Fruit fly (Drosophila melanogaster) whole organism, embryonic: ENCODE measurements around the gene Cubn.

ENCODE experiments used
- ATbp ChIP-seq: fragments of 200-800 bp; sonication (Bioruptor generic); optimal IDR thresholded peaks from 2 replicates; lab custom pipeline; 2017; ENCODE audit warnings: missing biosample characterization, mild to moderate bottlenecking, missing genetic modification characterization, missing genetic modification reagents
- Ada2b ChIP-seq: fragments of 200-800 bp; sonication (Bioruptor generic); IDR thresholded peaks from 2 replicates; pipeline ENCODE4 v1.3.6; 2022; ENCODE audit warnings: missing biosample characterization, missing genetic modification characterization
- Bteb2 ChIP-seq: fragments of 200-800 bp; sonication (Bioruptor generic); optimal IDR thresholded peaks from 2 replicates; lab custom pipeline; 2016; ENCODE audit warnings: missing biosample characterization, missing genetic modification characterization
- CG13123 ChIP-seq: fragments of 200-800 bp; sonication (Bioruptor generic); optimal IDR thresholded peaks from 2 replicates; lab custom pipeline; 2016; ENCODE audit warnings: missing biosample characterization, missing genetic modification characterization
- CG13296 ChIP-seq: fragments of 200-800 bp; sonication (Bioruptor generic); optimal IDR thresholded peaks from 3 replicates; lab custom pipeline; 2018; ENCODE audit warnings: missing biosample characterization, mild to moderate bottlenecking, missing genetic modification characterization
- CG14050 ChIP-seq: fragments of 200-800 bp; sonication (Bioruptor generic); IDR thresholded peaks from 3 replicates; pipeline ENCODE4 v1.3.6; 2022; ENCODE audit warnings: missing biosample characterization, missing genetic modification characterization
- CG17186 ChIP-seq: fragments of 200-800 bp; sonication (Bioruptor generic); optimal IDR thresholded peaks from 3 replicates; lab custom pipeline; 2017; ENCODE audit warnings: missing biosample characterization, missing genetic modification reagents, missing genetic modification characterization
- CG17359 ChIP-seq: fragments of 200-800 bp; sonication (Bioruptor generic); optimal IDR thresholded peaks from 3 replicates; lab custom pipeline; 2018; ENCODE audit warnings: missing biosample characterization, mild to moderate bottlenecking, missing genetic modification characterization, moderate library complexity
- CG17829 ChIP-seq: fragments of 200-800 bp; optimal IDR thresholded peaks from 2 replicates; lab custom pipeline; 2019; ENCODE audit warnings: missing biosample characterization, mild to moderate bottlenecking, missing genetic modification characterization, moderate library complexity
- CG1832 ChIP-seq: fragments of 200-800 bp; sonication (Bioruptor generic); optimal IDR thresholded peaks from 2 replicates; lab custom pipeline; 2017; ENCODE audit warnings: missing biosample characterization, mild to moderate bottlenecking, missing genetic modification characterization, inconsistent platforms
- CG2202 ChIP-seq: fragments of 200-800 bp; sonication (Bioruptor generic); optimal IDR thresholded peaks from 2 replicates; lab custom pipeline; 2018; ENCODE audit warnings: missing biosample characterization, mild to moderate bottlenecking, missing genetic modification characterization
- CG30403 ChIP-seq: fragments of 200-800 bp; sonication (Bioruptor generic); optimal IDR thresholded peaks from 3 replicates; lab custom pipeline; 2016; ENCODE audit warnings: missing biosample characterization, missing genetic modification characterization
- CG4282 ChIP-seq: fragments of 200-800 bp; sonication (Bioruptor generic); optimal IDR thresholded peaks from 2 replicates; lab custom pipeline; 2016; ENCODE audit warnings: missing biosample characterization, missing genetic modification characterization
- CG6175 ChIP-seq: fragments of 200-800 bp; sonication (Bioruptor generic); IDR thresholded peaks from 3 replicates; pipeline ENCODE4 v1.3.6; 2022; ENCODE audit warnings: missing biosample characterization, missing genetic modification characterization
- CG6683 ChIP-seq: fragments of 200-800 bp; sonication (Bioruptor generic); optimal IDR thresholded peaks from 2 replicates; lab custom pipeline; 2017; ENCODE audit warnings: missing biosample characterization, mild to moderate bottlenecking, missing genetic modification characterization, missing genetic modification reagents
- CG7786 ChIP-seq: fragments of 200-800 bp; sonication (Bioruptor generic); optimal IDR thresholded peaks from 2 replicates; lab custom pipeline; 2016; ENCODE audit warnings: missing biosample characterization, missing genetic modification characterization
- CG9797 ChIP-seq: fragments of 200-800 bp; sonication (Bioruptor generic); optimal IDR thresholded peaks from 3 replicates; lab custom pipeline; 2018; ENCODE audit warnings: missing biosample characterization, mild to moderate bottlenecking, missing genetic modification characterization
- CG9932 ChIP-seq: fragments of 200-800 bp; sonication (Bioruptor generic); IDR thresholded peaks from 2 replicates; pipeline ENCODE4 v1.3.6; 2022; ENCODE audit warnings: missing biosample characterization, missing genetic modification characterization
- Camta ChIP-seq: fragments of 200-800 bp; sonication (Bioruptor generic); optimal IDR thresholded peaks from 2 replicates; lab custom pipeline; 2016; ENCODE audit warnings: missing biosample characterization, missing genetic modification characterization
- Chrac-16 ChIP-seq: fragments of 200-800 bp; sonication (Bioruptor generic); optimal IDR thresholded peaks from 3 replicates; lab custom pipeline; 2016; ENCODE audit warnings: missing biosample characterization, missing genetic modification characterization
- Dip2 ChIP-seq: fragments of 200-800 bp; sonication (Bioruptor generic); IDR thresholded peaks from 2 replicates; pipeline ENCODE4 v1.3.6; 2022; ENCODE audit warnings: missing biosample characterization, missing genetic modification characterization
- H15 ChIP-seq: fragments of 200-800 bp; sonication (Bioruptor generic); IDR thresholded peaks from 3 replicates; pipeline ENCODE4 v1.3.6; 2022; ENCODE audit warnings: missing biosample characterization, missing genetic modification characterization
- Nf-YA ChIP-seq: fragments of 200-800 bp; sonication (Bioruptor generic); IDR thresholded peaks from 2 replicates; pipeline ENCODE4 v1.3.6; 2022; ENCODE audit warnings: missing biosample characterization, missing genetic modification characterization
- NfI ChIP-seq: fragments of 200-800 bp; sonication (Bioruptor generic); optimal IDR thresholded peaks from 3 replicates; lab custom pipeline; 2018; ENCODE audit warnings: missing biosample characterization, mild to moderate bottlenecking, missing genetic modification characterization, moderate library complexity
- Pdp1 ChIP-seq, 2 experiments: fragments of 200-800 bp; sonication (Bioruptor generic); optimal IDR thresholded peaks; 3 replicates each; lab custom pipeline; 2016; ENCODE audit warnings: missing biosample characterization in 2 of 2, missing genetic modification characterization in 2 of 2, mild to moderate bottlenecking in 1 of 2, moderate library complexity in 1 of 2
- Trl ChIP-seq, 3 experiments: fragments of >200 bp in 2 of 3; fragments of 200-800 bp in 1 of 3; sonication (Bioruptor generic) in 1 of 3; optimal IDR thresholded peaks; 2 replicates in 1 of 3; 3 replicates in 2 of 3; lab custom pipeline; 2016 to 2017; ENCODE audit warnings: missing biosample characterization in 1 of 3, missing genetic modification characterization in 1 of 3
- YL-1 ChIP-seq: fragments of 200-800 bp; sonication (Bioruptor generic); optimal IDR thresholded peaks from 3 replicates; lab custom pipeline; 2017; ENCODE audit warnings: missing biosample characterization, mild to moderate bottlenecking, missing genetic modification characterization
- ara ChIP-seq: fragments of 200-800 bp; sonication (Bioruptor generic); IDR thresholded peaks from 2 replicates; pipeline ENCODE4 v1.3.6; 2022; ENCODE audit warnings: missing biosample characterization, missing genetic modification characterization
- crol ChIP-seq: fragments of 200-800 bp; sonication (Bioruptor generic); IDR thresholded peaks from 2 replicates; pipeline ENCODE4 v1.3.6; 2022; ENCODE audit warnings: missing biosample characterization, missing genetic modification characterization
- dati ChIP-seq: fragments of 200-800 bp; sonication (Bioruptor generic); IDR thresholded peaks from 2 replicates; pipeline ENCODE4 v1.3.6; 2022; ENCODE audit warnings: missing biosample characterization, missing genetic modification characterization
- dm ChIP-seq: fragments of 200-800 bp; sonication (Bioruptor generic); optimal IDR thresholded peaks from 3 replicates; lab custom pipeline; 2016; ENCODE audit warnings: missing biosample characterization, missing genetic modification characterization
- esg ChIP-seq: fragments of 200-800 bp; sonication (Bioruptor generic); conservative IDR thresholded peaks from 2 replicates; pipeline ENCODE4 v1.3.6; 2022; ENCODE audit warnings: missing biosample characterization, missing genetic modification characterization
- fd64A ChIP-seq: fragments of 200-800 bp; sonication (Bioruptor generic); optimal IDR thresholded peaks from 3 replicates; lab custom pipeline; 2018; ENCODE audit warnings: missing biosample characterization, mild to moderate bottlenecking, missing genetic modification characterization
- fu2 ChIP-seq: fragments of 200-800 bp; sonication (Bioruptor generic); optimal IDR thresholded peaks from 2 replicates; lab custom pipeline; 2016; ENCODE audit warnings: missing biosample characterization, missing genetic modification characterization
- gce ChIP-seq: fragments of 200-800 bp; sonication (Bioruptor generic); IDR thresholded peaks from 3 replicates; pipeline ENCODE4 v1.3.6; 2022; ENCODE audit warnings: missing biosample characterization, missing genetic modification characterization
- gcm2 ChIP-seq: fragments of 200-800 bp; sonication (Bioruptor generic); optimal IDR thresholded peaks from 2 replicates; lab custom pipeline; 2016; ENCODE audit warnings: missing biosample characterization, missing genetic modification characterization
- gsb-n ChIP-seq: fragments of 200-800 bp; sonication (Bioruptor generic); optimal IDR thresholded peaks from 3 replicates; lab custom pipeline; 2018; ENCODE audit warnings: missing biosample characterization, mild to moderate bottlenecking, missing genetic modification characterization
- h ChIP-seq: fragments of >200 bp; optimal IDR thresholded peaks from 2 replicates; lab custom pipeline; 2017
- ham ChIP-seq: fragments of 200-800 bp; sonication (Bioruptor generic); IDR thresholded peaks from 2 replicates; pipeline ENCODE4 v1.3.6; 2022; ENCODE audit warnings: missing biosample characterization, missing genetic modification characterization
- knrl ChIP-seq: fragments of 200-800 bp; sonication (Bioruptor generic); IDR thresholded peaks from 3 replicates; pipeline ENCODE4 v1.3.6; 2022; ENCODE audit warnings: missing biosample characterization, missing genetic modification characterization; ENCODE audit not compliant: partially characterized antibody
- lola ChIP-seq, 3 experiments: fragments of >200 bp in 2 of 3; fragments of 200-800 bp in 1 of 3; sonication (Bioruptor generic) in 1 of 3; optimal IDR thresholded peaks; 2 replicates each; lab custom pipeline; 2017 to 2019; ENCODE audit warnings: missing biosample characterization in 3 of 3, missing genetic modification characterization in 3 of 3, mild to moderate bottlenecking in 1 of 3, moderate library complexity in 1 of 3
- nom ChIP-seq: fragments of 200-800 bp; sonication (Bioruptor generic); optimal IDR thresholded peaks from 2 replicates; lab custom pipeline; 2017; ENCODE audit warnings: missing biosample characterization, missing genetic modification characterization, mild to moderate bottlenecking, moderate library complexity, missing genetic modification reagents
- phol ChIP-seq: fragments of 200-800 bp; sonication (Bioruptor generic); optimal IDR thresholded peaks from 3 replicates; lab custom pipeline; 2018; ENCODE audit warnings: missing biosample characterization, mild to moderate bottlenecking, missing genetic modification characterization, moderate library complexity
- pnt ChIP-seq: fragments of 200-800 bp; sonication (Bioruptor generic); optimal IDR thresholded peaks from 3 replicates; lab custom pipeline; 2016; ENCODE audit warnings: missing biosample characterization, missing genetic modification characterization
- sd ChIP-seq: fragments of 200-800 bp; sonication (Bioruptor generic); optimal IDR thresholded peaks from 3 replicates; lab custom pipeline; 2018; ENCODE audit warnings: missing biosample characterization, mild to moderate bottlenecking, missing genetic modification characterization, moderate library complexity
- slbo ChIP-seq: fragments of 200-800 bp; sonication (Bioruptor generic); IDR thresholded peaks from 2 replicates; pipeline ENCODE4 v1.3.6; 2022; ENCODE audit warnings: missing biosample characterization, missing genetic modification characterization
- tap ChIP-seq: fragments of 200-800 bp; optimal IDR thresholded peaks from 3 replicates; lab custom pipeline; 2019; ENCODE audit warnings: missing biosample characterization, mild to moderate bottlenecking, missing genetic modification characterization, moderate library complexity
- tin ChIP-seq: fragments of 200-800 bp; sonication (Bioruptor generic); optimal IDR thresholded peaks from 3 replicates; lab custom pipeline; 2016; ENCODE audit warnings: missing biosample characterization, missing genetic modification characterization
- trem ChIP-seq: fragments of 200-800 bp; optimal IDR thresholded peaks from 3 replicates; lab custom pipeline; 2019; ENCODE audit warnings: missing biosample characterization, mild to moderate bottlenecking, missing genetic modification characterization, moderate library complexity
- vvl ChIP-seq: fragments of 200-800 bp; sonication (Bioruptor generic); IDR thresholded peaks from 2 replicates; pipeline ENCODE4 v1.3.6; 2022; ENCODE audit warnings: missing biosample characterization, missing genetic modification characterization

The Cubn gene

dm6 chrX:9554346-9554808 is 16.7 kb downstream of the Cubn start, which contains the start of gene RpS28b (continued):
- TF ChIP-seq Ada2b (GFP tag; lab: Robert Waterston, UW) (peak; percentile 73), CG9797 (GFP tag; lab: Kevin White, UChicago) (peak; percentile 48), fd64A (GFP tag; lab: Kevin White, UChicago) (peak; percentile 91), CG14050 (GFP tag; lab: Robert Waterston, UW) (peak; percentile 84), CG6683 (GFP tag; lab: Kevin White, UChicago) (peak; percentile 75), tap (tag; lab: Kevin White, UChicago) (peak; percentile 62), vvl (peak; percentile 94), CG7786 (GFP tag; lab: Kevin White, UChicago) (peak; percentile 79), YL-1 (peak; percentile 94), gcm2 (GFP tag; lab: Kevin White, UChicago) (peak; percentile 66), Trl (optimal IDR thresholded peaks at IDR 0.05; lab: Kevin White, UChicago) (no peak), Trl (GFP tag; optimal IDR thresholded peaks at IDR 0.05; lab: Kevin White, UChicago) (peak; percentile 90), crol (peak; percentile 43; the same call in 1 of the 2 replicates), ara (peak; percentile 88), esg (GFP tag; lab: Robert Waterston, UW) (peak; percentile 44; the same call in 1 of the 2 replicates), nom (GFP tag; lab: Kevin White, UChicago) (peak; percentile 95), fu2 (GFP tag; lab: Kevin White, UChicago) (peak; percentile 81), Camta (GFP tag; lab: Kevin White, UChicago) (peak; percentile 85), CG6175 (GFP tag; lab: Robert Waterston, UW) (peak; percentile 94), CG2202 (tag; lab: Kevin White, UChicago) (peak; percentile 65), Bteb2 (GFP tag; lab: Kevin White, UChicago) (peak; percentile 64), Nf-YA (GFP tag; lab: Robert Waterston, UW) (peak; percentile 87), trem (tag; lab: Kevin White, UChicago) (peak; percentile 44), CG13123 (GFP tag; lab: Kevin White, UChicago) (peak; percentile 98), Chrac-16 (peak; percentile 17), knrl (peak; percentile 66; the same call in 2 of the 3 replicates), CG4282 (GFP tag; lab: Kevin White, UChicago) (peak; percentile 78), pnt (GFP tag; lab: Kevin White, UChicago) (peak; percentile 7), CG17359 (tag; lab: Kevin White, UChicago) (peak; percentile 88), CG30403 (peak; percentile 37), gsb-n (tag; lab: Kevin White, UChicago) (peak; percentile 62), H15 (GFP tag; lab: Robert Waterston, UW) (peak; percentile 93), NfI (peak; percentile 96), ATbp (GFP tag; lab: Kevin White, UChicago) (peak; percentile 91), Dip2 (GFP tag; lab: Robert Waterston, UW) (no peak), Pdp1 (GFP tag; optimal IDR thresholded peaks at IDR 0.05; lab: Kevin White, UChicago) (peak; percentile 72 to 74), ham (GFP tag; lab: Robert Waterston, UW) (peak; percentile 86), slbo (peak; percentile 96), h (no peak), phol (peak; percentile 72)

dm6 chrX:9553545-9554320 is 17.4 kb downstream of the Cubn start:
- TF ChIP-seq CG7786 (GFP tag; lab: Kevin White, UChicago) (peak; percentile 72), CG17186 (peak; percentile 64), gce (GFP tag; lab: Robert Waterston, UW) (peak; percentile 79; the same call in 2 of the 3 replicates), lola (GFP tag; optimal IDR thresholded peaks at IDR 0.05; lab: Kevin White, UChicago) (peak in 1 of 3 experiments; percentile 84), dati (peak; percentile 40; the same call in 1 of the 2 replicates), tin (GFP tag; lab: Kevin White, UChicago) (peak; percentile 89), sd (peak; percentile 71), dm (GFP tag; lab: Kevin White, UChicago) (peak; percentile 77), CG1832 (no peak), CG13296 (peak; percentile 87), CG9932 (GFP tag; lab: Robert Waterston, UW) (peak; percentile 90), CG17829 (tag; lab: Kevin White, UChicago) (peak; percentile 90)
